Worm (Caenorhabditis elegans): ENCODE data around the gene F54C9.7.

DNA sequence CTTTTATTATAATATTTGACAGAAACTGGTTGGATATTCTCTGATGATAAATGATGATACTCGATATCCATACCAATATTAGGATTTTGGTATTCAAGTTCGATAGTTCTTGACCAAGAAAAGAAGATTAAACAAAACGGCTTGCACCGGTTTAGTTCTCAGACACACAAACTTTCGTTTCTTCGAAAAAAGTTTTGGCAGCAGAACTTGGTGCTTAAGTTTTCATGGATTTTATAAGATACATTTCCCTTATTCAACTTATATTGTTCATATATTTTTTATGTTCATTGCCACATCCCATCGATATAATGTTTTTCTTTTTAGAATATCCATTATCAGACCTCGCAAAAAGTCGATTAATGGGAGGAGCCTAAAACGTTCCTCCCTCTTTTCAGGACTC lies 17.5 kb downstream of the F54C9.7 start, which contains the start of gene aptf-4:
- no peak for TF ChIP-seq F13C5.2 (tag; optimal IDR thresholded peaks at IDR 0.05)
- no peak for TF ChIP-seq flt-1 (GFP tag; IDR thresholded peaks at IDR 0.05)
- no peak for TF ChIP-seq ceh-36 (tag; optimal IDR thresholded peaks at IDR 0.05)
- TF ChIP-seq aly-1 (tag; optimal IDR thresholded peaks at IDR 0.05): no peak
- no peak for TF ChIP-seq ama-1 (optimal IDR thresholded peaks at IDR 0.05)
- TF ChIP-seq scrt-1 (GFP tag; IDR thresholded peaks at IDR 0.05): no peak
- TF ChIP-seq ceh-13 (GFP tag; optimal IDR thresholded peaks at IDR 0.05): no peak
- TF ChIP-seq hmg-4 (GFP tag; optimal IDR thresholded peaks at IDR 0.05): no peak
- no peak for TF ChIP-seq tra-4 (tag; optimal IDR thresholded peaks at IDR 0.05)
- TF ChIP-seq B0310.2 (tag; optimal IDR thresholded peaks at IDR 0.05): no peak
- no peak for TF ChIP-seq tbx-37 (GFP tag; conservative IDR thresholded peaks at IDR 0.05)
